Fruit fly (Drosophila melanogaster) whole organism, wandering third instar larva: ENCODE data around the gene CG8641.

Experiments
- Abd-B ChIP-seq: fragments of >200 bp; optimal IDR thresholded peaks from 2 replicates; lab custom pipeline; 2017; ENCODE audit warnings: missing biosample characterization, missing genetic modification characterization
- CG32264 ChIP-seq: fragments of 200-800 bp; sonication (Bioruptor generic); optimal IDR thresholded peaks from 2 replicates; lab custom pipeline; 2016; ENCODE audit warnings: missing biosample characterization, missing genetic modification characterization
- GATAd ChIP-seq: sonication (Bioruptor generic); optimal IDR thresholded peaks from 2 replicates; lab custom pipeline; 2016; ENCODE audit warnings: missing biosample characterization, missing genetic modification characterization
- dsf ChIP-seq: sonication (Bioruptor generic); optimal IDR thresholded peaks from 2 replicates; lab custom pipeline; 2016; ENCODE audit warnings: missing biosample characterization, missing genetic modification characterization, borderline replicate concordance
- ey ChIP-seq: fragments of 200-800 bp; sonication (Bioruptor generic); optimal IDR thresholded peaks from 2 replicates; lab custom pipeline; 2016; ENCODE audit warnings: missing biosample characterization, missing genetic modification characterization
- pan ChIP-seq: fragments of >200 bp; optimal IDR thresholded peaks from 2 replicates; lab custom pipeline; 2017
- sv ChIP-seq: fragments of 200-800 bp; sonication (Bioruptor generic); optimal IDR thresholded peaks from 3 replicates; lab custom pipeline; 2016; ENCODE audit warnings: missing biosample characterization, missing genetic modification characterization

dm6 chr3L:7013568-7014305 is 63.5 kb downstream of the CG8641 start:
- TF ChIP-seq CG32264 (GFP tag; lab: Kevin White, UChicago) (no peak), dsf (GFP tag; lab: Kevin White, UChicago) (no peak), sv (GFP tag; lab: Kevin White, UChicago) (no peak), pan (lab: Kevin White, UChicago) (no peak), GATAd (GFP tag; lab: Kevin White, UChicago) (no peak), Abd-B (no peak), ey (GFP tag; lab: Kevin White, UChicago) (no peak)
